Worm (Caenorhabditis elegans): ENCODE data around the gene sra-13.

DNA sequence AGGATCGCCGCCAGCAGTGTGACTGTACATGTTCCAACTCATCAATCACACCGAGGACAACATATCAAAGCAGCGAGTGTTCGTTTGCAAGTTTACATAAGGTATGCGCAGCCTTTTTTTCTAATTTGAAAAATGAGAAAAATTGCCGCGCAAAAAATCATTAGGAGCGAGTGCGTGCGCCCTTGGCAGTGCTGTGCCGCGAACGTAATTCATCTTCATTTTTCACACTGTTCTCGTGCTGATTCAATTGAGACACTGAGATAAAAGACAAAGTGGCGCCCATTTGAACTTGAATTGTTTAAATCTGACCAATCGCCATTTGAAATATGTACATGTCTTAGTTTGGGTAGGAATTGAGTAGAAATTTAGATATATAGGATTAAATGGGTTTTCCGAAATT lies 2.1 kb downstream of the sra-13 start:
- TF ChIP-seq F55B11.4 (tag; optimal IDR thresholded peaks at IDR 0.05; ENCODE audit: borderline replicate concordance, insufficient read depth) (no peak), dpl-1 (GFP tag; optimal IDR thresholded peaks at IDR 0.05) (no peak), mel-28 (tag; optimal IDR thresholded peaks at IDR 0.05; ENCODE audit: borderline replicate concordance) (no peak), ama-1 (optimal IDR thresholded peaks at IDR 0.05) (no peak), ama-1 (GFP tag; optimal IDR thresholded peaks at IDR 0.05) (no peak), F49E8.2 (tag; optimal IDR thresholded peaks at IDR 0.05; ENCODE audit: insufficient read depth) (no peak), C17E4.6 (GFP tag; IDR thresholded peaks at IDR 0.05) (no peak), xnd-1 (tag; optimal IDR thresholded peaks at IDR 0.05) (no peak), athp-1 (tag; optimal IDR thresholded peaks at IDR 0.05) (no peak), aptf-2 (GFP tag; conservative IDR thresholded peaks at IDR 0.05) (no peak), unc-62 (GFP tag; optimal IDR thresholded peaks at IDR 0.05) (no peak), lin-35 (GFP tag; optimal IDR thresholded peaks at IDR 0.05) (no peak), lin-26 (GFP tag; IDR thresholded peaks at IDR 0.05) (no peak), snpc-3.4 (tag; optimal IDR thresholded peaks at IDR 0.05) (no peak)

Data from whole organism, young adult.